Fruit fly (Drosophila melanogaster) whole organism, wandering third instar larva: ENCODE results near the gene Pebp1.

Experiments
- Abd-B ChIP-seq: fragments of >200 bp; optimal IDR thresholded peaks from 2 replicates; lab custom pipeline; 2017; ENCODE audit warnings: missing biosample characterization, missing genetic modification characterization
- Dfd ChIP-seq: fragments of >200 bp; optimal IDR thresholded peaks from 2 replicates; lab custom pipeline; 2017; ENCODE audit warnings: missing biosample characterization, missing genetic modification characterization
- GATAd ChIP-seq: sonication (Bioruptor generic); optimal IDR thresholded peaks from 2 replicates; lab custom pipeline; 2016; ENCODE audit warnings: missing biosample characterization, missing genetic modification characterization
- OdsH ChIP-seq: fragments of 200-800 bp; sonication (Bioruptor generic); optimal IDR thresholded peaks from 2 replicates; lab custom pipeline; 2016; ENCODE audit warnings: missing biosample characterization, mild to moderate bottlenecking, missing genetic modification characterization
- Sp1 ChIP-seq: fragments of 200-800 bp; sonication (Bioruptor generic); optimal IDR thresholded peaks from 3 replicates; lab custom pipeline; 2019; ENCODE audit warnings: missing biosample characterization, mild to moderate bottlenecking, missing genetic modification characterization, moderate library complexity
- dmrt93B ChIP-seq: fragments of 200-800 bp; sonication (Bioruptor generic); optimal IDR thresholded peaks from 2 replicates; lab custom pipeline; 2018; ENCODE audit warnings: missing biosample characterization, mild to moderate bottlenecking, missing genetic modification characterization
- ey ChIP-seq: fragments of 200-800 bp; sonication (Bioruptor generic); optimal IDR thresholded peaks from 2 replicates; lab custom pipeline; 2016; ENCODE audit warnings: missing biosample characterization, missing genetic modification characterization
- pan ChIP-seq: fragments of >200 bp; optimal IDR thresholded peaks from 2 replicates; lab custom pipeline; 2017
- psq ChIP-seq: fragments of 200-800 bp; sonication (Bioruptor generic); optimal IDR thresholded peaks from 3 replicates; lab custom pipeline; 2017; ENCODE audit warnings: missing biosample characterization, mild to moderate bottlenecking, missing genetic modification characterization, moderate library complexity
- sage ChIP-seq: fragments of 200-800 bp; sonication (Bioruptor generic); optimal IDR thresholded peaks from 2 replicates; lab custom pipeline; 2016; ENCODE audit warnings: missing biosample characterization, mild to moderate bottlenecking, missing genetic modification characterization
- tai ChIP-seq: sonication (Bioruptor generic); optimal IDR thresholded peaks from 2 replicates; lab custom pipeline; 2016; ENCODE audit warnings: missing biosample characterization, missing genetic modification characterization
- usp ChIP-seq: fragments of >200 bp; optimal IDR thresholded peaks from 2 replicates; lab custom pipeline; 2017; ENCODE audit warnings: missing biosample characterization, missing genetic modification characterization
- woc ChIP-seq: sonication (Bioruptor generic); optimal IDR thresholded peaks from 2 replicates; lab custom pipeline; 2016; ENCODE audit warnings: missing biosample characterization, mild to moderate bottlenecking, missing genetic modification characterization

DNA sequence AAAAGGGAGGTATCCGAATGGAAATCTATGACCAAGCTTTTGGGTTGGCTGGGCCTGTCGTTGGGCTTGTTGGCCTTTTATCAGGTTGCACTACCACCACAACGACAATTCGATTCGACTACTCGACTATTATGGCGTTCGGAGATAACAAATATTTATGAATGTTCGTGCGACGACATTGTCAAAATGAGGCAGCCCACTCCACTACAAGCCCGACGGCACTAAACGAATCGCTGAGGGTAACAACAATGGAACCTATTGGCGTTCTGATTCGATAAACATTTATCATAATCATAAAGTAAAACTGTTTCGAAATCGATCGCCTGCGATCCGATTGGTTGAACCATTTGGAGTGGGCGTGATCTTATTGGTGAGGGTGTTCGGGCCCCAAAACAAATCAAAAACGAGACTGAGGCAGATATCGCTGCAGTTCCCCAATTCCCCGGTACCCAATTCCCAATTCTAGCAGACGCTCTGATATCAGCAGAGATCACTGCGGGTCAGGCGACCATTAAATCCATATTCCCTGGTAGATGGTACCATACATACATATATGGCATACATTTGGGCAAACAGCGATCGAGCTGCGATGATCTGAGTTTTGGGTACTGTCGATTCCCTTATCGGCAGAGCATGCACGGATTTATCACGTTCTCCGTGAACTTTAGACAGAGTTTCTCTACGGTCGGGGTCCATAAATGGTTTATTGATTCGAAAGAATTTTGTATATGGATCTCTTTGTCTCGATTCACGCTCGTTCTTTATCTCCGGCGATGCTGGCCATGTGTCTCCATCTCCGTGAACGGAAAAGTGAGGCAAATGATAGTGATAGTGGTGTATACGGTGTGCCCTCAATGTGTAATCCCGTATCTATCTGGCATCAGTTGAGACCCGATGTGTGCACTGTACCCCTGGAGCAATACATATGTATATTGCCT is 11.2 kb upstream of the Pebp1 start:
- no peak for TF ChIP-seq usp
- TF ChIP-seq sage (GFP tag; lab: Kevin White, UChicago) = no peak
- TF ChIP-seq ey (GFP tag; lab: Kevin White, UChicago) = no peak
- TF ChIP-seq psq (GFP tag; lab: Kevin White, UChicago) = no peak
- TF ChIP-seq Abd-B = no peak
- TF ChIP-seq GATAd = no peak
- no peak for TF ChIP-seq OdsH (GFP tag; lab: Kevin White, UChicago)
- no peak for TF ChIP-seq woc (GFP tag; lab: Kevin White, UChicago)
- no peak for TF ChIP-seq Sp1 (GFP tag; lab: Kevin White, UChicago)
- TF ChIP-seq dmrt93B (GFP tag; lab: Kevin White, UChicago) = no peak
- no peak for TF ChIP-seq pan (lab: Kevin White, UChicago)
- no peak for TF ChIP-seq Dfd
- no peak for TF ChIP-seq tai (GFP tag; lab: Kevin White, UChicago)
